Worm (Caenorhabditis elegans) whole organism, L1 larva: ENCODE results near the gene rol-8.

ENCODE experiments used
- C16A3.4 ChIP-seq: fragments of 150-350 bp; optimal IDR thresholded peaks from 2 replicates; lab custom pipeline; 2014; ENCODE audit warnings: missing biosample characterization, missing genetic modification characterization
- F16B12.6 ChIP-seq: fragments of 150-350 bp; optimal IDR thresholded peaks from 2 replicates; lab custom pipeline; 2014; ENCODE audit warnings: missing biosample characterization, missing genetic modification characterization
- Y116A8C.19 ChIP-seq: sonication (generic microtip); optimal IDR thresholded peaks from 2 replicates; lab custom pipeline; 2016; ENCODE audit warnings: missing compliant biosample characterization, missing genetic modification characterization, borderline replicate concordance
- blmp-1 ChIP-seq: fragments of 150-350 bp; optimal IDR thresholded peaks from 2 replicates; lab custom pipeline; 2014; ENCODE audit warnings: missing biosample characterization, missing genetic modification characterization
- ceh-63 ChIP-seq: fragments of 200-800 bp; sonication (Bioruptor generic); optimal IDR thresholded peaks from 2 replicates; lab custom pipeline; 2018; ENCODE audit warnings: mild to moderate bottlenecking, missing genetic modification characterization, missing compliant biosample characterization
- ceh-88 ChIP-seq: fragments of 200-800 bp; sonication (Bioruptor generic); IDR thresholded peaks from 2 replicates; pipeline ENCODE4 v1.3.6; 2022; ENCODE audit warnings: missing genetic modification characterization, missing compliant biosample characterization
- ces-1 ChIP-seq: fragments of 150-350 bp; optimal IDR thresholded peaks from 2 replicates; lab custom pipeline; 2014; ENCODE audit warnings: missing biosample characterization, missing genetic modification reagents, missing genetic modification characterization
- dpl-1 ChIP-seq, 3 experiments: fragments of 150-350 bp in 2 of 3; sonication (generic microtip) in 1 of 3; optimal IDR thresholded peaks; 2 replicates each; lab custom pipeline; 2014 to 2017; ENCODE audit warnings: missing biosample characterization in 3 of 3, missing genetic modification characterization in 3 of 3, missing genetic modification reagents in 3 of 3
- efl-1 ChIP-seq, 4 experiments: fragments of 150-350 bp; optimal IDR thresholded peaks in 3 of 4; peaks in 1 of 4; 1 replicate in 1 of 4; 2 replicates in 3 of 4; lab custom pipeline; 2014; ENCODE audit warnings: missing biosample characterization in 2 of 4, missing genetic modification characterization in 2 of 4, missing genetic modification reagents in 2 of 4
- efl-3 ChIP-seq: fragments of 200-800 bp; sonication (Bioruptor generic); optimal IDR thresholded peaks from 2 replicates; lab custom pipeline; 2018; ENCODE audit warnings: mild to moderate bottlenecking, missing genetic modification characterization, missing compliant biosample characterization
- egl-13 ChIP-seq: sonication (generic microtip); optimal IDR thresholded peaks from 2 replicates; lab custom pipeline; 2016; ENCODE audit warnings: missing genotype, missing genetic modification reagents, missing genetic modification characterization, missing compliant biosample characterization
- elt-2 ChIP-seq: sonication (generic microtip); optimal IDR thresholded peaks from 2 replicates; lab custom pipeline; 2016; ENCODE audit warnings: missing genetic modification characterization, mild to moderate bottlenecking, inconsistent platforms, missing compliant biosample characterization, missing genetic modification reagents
- ets-5 ChIP-seq: fragments of 200-800 bp; sonication (Bioruptor generic); IDR thresholded peaks from 2 replicates; pipeline ENCODE4 v1.3.6; 2022; ENCODE audit warnings: missing genetic modification characterization, missing compliant biosample characterization
- fkh-10 ChIP-seq: sonication (generic microtip); optimal IDR thresholded peaks from 2 replicates; lab custom pipeline; 2017; ENCODE audit warnings: missing biosample characterization, missing genetic modification reagents, missing genetic modification characterization
- fkh-4 ChIP-seq: sonication (generic microtip); optimal IDR thresholded peaks from 2 replicates; lab custom pipeline; 2016; ENCODE audit warnings: missing compliant biosample characterization, missing genetic modification characterization, borderline replicate concordance
- fkh-8 ChIP-seq: sonication (generic microtip); optimal IDR thresholded peaks from 2 replicates; lab custom pipeline; 2016; ENCODE audit warnings: mild to moderate bottlenecking, missing genetic modification characterization, missing compliant biosample characterization
- hlh-17 ChIP-seq: fragments of 200-800 bp; sonication (Bioruptor generic); optimal IDR thresholded peaks from 2 replicates; lab custom pipeline; 2018; ENCODE audit warnings: missing genetic modification characterization, mild to moderate bottlenecking, missing compliant biosample characterization, moderate library complexity, borderline replicate concordance
- hpl-2 ChIP-seq: fragments of 150-350 bp; optimal IDR thresholded peaks from 2 replicates; lab custom pipeline; 2014; ENCODE audit warnings: missing biosample characterization, missing genetic modification reagents, missing genetic modification characterization
- isw-1 ChIP-seq: fragments of 200-800 bp; sonication (Bioruptor generic); IDR thresholded peaks from 2 replicates; pipeline ENCODE4 v1.3.6; 2022; ENCODE audit warnings: missing genetic modification characterization, missing compliant biosample characterization
- jun-1 ChIP-seq: fragments of 150-350 bp; optimal IDR thresholded peaks from 2 replicates; lab custom pipeline; 2014; ENCODE audit warnings: missing biosample characterization, missing genetic modification reagents, missing genetic modification characterization
- lin-14 ChIP-seq: fragments of 200-800 bp; sonication (Bioruptor generic); optimal IDR thresholded peaks from 2 replicates; lab custom pipeline; 2018; ENCODE audit warnings: mild to moderate bottlenecking, missing genetic modification characterization, moderate library complexity, missing compliant biosample characterization
- lin-15B ChIP-seq: fragments of 150-350 bp; sonication (generic microtip); optimal IDR thresholded peaks from 3 replicates; lab custom pipeline; 2014; ENCODE audit warnings: missing biosample characterization, missing genetic modification characterization
- lin-35 ChIP-seq, 2 experiments: fragments of 150-350 bp; optimal IDR thresholded peaks; 2 replicates each; lab custom pipeline; 2014; ENCODE audit warnings: missing biosample characterization in 2 of 2, missing genetic modification characterization in 2 of 2, missing genetic modification reagents in 2 of 2
- lin-39 ChIP-seq: fragments of 150-350 bp; optimal IDR thresholded peaks from 2 replicates; lab custom pipeline; 2014; ENCODE audit warnings: missing biosample characterization, missing genetic modification reagents, missing genetic modification characterization
- lir-3 ChIP-seq: sonication (generic microtip); optimal IDR thresholded peaks from 2 replicates; lab custom pipeline; 2016; ENCODE audit warnings: mild to moderate bottlenecking, missing genetic modification characterization, moderate library complexity, missing compliant biosample characterization; ENCODE audit not compliant: poor library complexity
- lsy-2 ChIP-seq, 2 experiments: fragments of 150-350 bp; optimal IDR thresholded peaks; 2 replicates each; lab custom pipeline; 2014; ENCODE audit warnings: missing biosample characterization in 2 of 2, missing genetic modification characterization in 2 of 2
- mdl-1 ChIP-seq, 2 experiments: fragments of 150-350 bp; optimal IDR thresholded peaks; 2 replicates each; lab custom pipeline; 2014 to 2017; ENCODE audit warnings: missing biosample characterization in 2 of 2, missing genetic modification characterization in 2 of 2, inconsistent platforms in 1 of 2
- mef-2 ChIP-seq: fragments of 150-350 bp; optimal IDR thresholded peaks from 2 replicates; lab custom pipeline; 2014; ENCODE audit warnings: missing biosample characterization, missing genetic modification characterization
- mep-1 ChIP-seq: fragments of 150-350 bp; optimal IDR thresholded peaks from 2 replicates; lab custom pipeline; 2014; ENCODE audit warnings: missing biosample characterization, missing genetic modification characterization
- nhr-11 ChIP-seq: fragments of 150-350 bp; optimal IDR thresholded peaks from 2 replicates; lab custom pipeline; 2014; ENCODE audit warnings: missing biosample characterization, missing genetic modification characterization
- nhr-19 ChIP-seq: fragments of 200-800 bp; sonication (Bioruptor generic); conservative IDR thresholded peaks from 2 replicates; pipeline ENCODE4 v1.3.6; 2022; ENCODE audit warnings: missing genetic modification characterization, missing compliant biosample characterization
- nhr-20 ChIP-seq: sonication (generic microtip); optimal IDR thresholded peaks from 2 replicates; lab custom pipeline; 2016; ENCODE audit warnings: mild to moderate bottlenecking, missing genetic modification characterization, missing compliant biosample characterization
- nhr-28 ChIP-seq: fragments of 150-350 bp; optimal IDR thresholded peaks from 2 replicates; lab custom pipeline; 2014; ENCODE audit warnings: missing biosample characterization, missing genetic modification characterization
- nhr-47 ChIP-seq: sonication (generic microtip); optimal IDR thresholded peaks from 2 replicates; lab custom pipeline; 2016; ENCODE audit warnings: mild to moderate bottlenecking, missing genetic modification characterization, moderate library complexity, missing compliant biosample characterization
- nhr-71 ChIP-seq: sonication (generic microtip); optimal IDR thresholded peaks from 2 replicates; lab custom pipeline; 2016; ENCODE audit warnings: mild to moderate bottlenecking, missing genetic modification characterization, moderate library complexity, missing compliant biosample characterization
- nhr-76 ChIP-seq: sonication (generic microtip); optimal IDR thresholded peaks from 2 replicates; lab custom pipeline; 2017; ENCODE audit warnings: missing biosample characterization, missing genetic modification characterization
- nhr-84 ChIP-seq: sonication (generic microtip); optimal IDR thresholded peaks from 2 replicates; lab custom pipeline; 2017; ENCODE audit warnings: missing biosample characterization, missing genetic modification characterization
- nhr-85 ChIP-seq: sonication (generic microtip); peaks from one replicate; lab custom pipeline; 2016; ENCODE audit warnings: missing genetic modification characterization, inconsistent platforms, missing compliant biosample characterization
- nhr-90 ChIP-seq: sonication (generic microtip); optimal IDR thresholded peaks from 2 replicates; lab custom pipeline; 2016; ENCODE audit warnings: mild to moderate bottlenecking, missing genetic modification characterization, missing compliant biosample characterization; ENCODE audit not compliant: poor library complexity
- pqm-1 ChIP-seq: sonication (generic microtip); optimal IDR thresholded peaks from 3 replicates; lab custom pipeline; 2017; ENCODE audit warnings: missing biosample characterization, missing genetic modification characterization
- rnt-1 ChIP-seq: sonication (generic microtip); optimal IDR thresholded peaks from 2 replicates; lab custom pipeline; 2016; ENCODE audit warnings: mild to moderate bottlenecking, missing genetic modification characterization, moderate library complexity, missing compliant biosample characterization
- skn-1 ChIP-seq: fragments of 150-350 bp; optimal IDR thresholded peaks from 2 replicates; lab custom pipeline; 2014; ENCODE audit warnings: missing biosample characterization, missing genetic modification characterization
- snu-23 ChIP-seq: sonication (generic microtip); optimal IDR thresholded peaks from 2 replicates; lab custom pipeline; 2016; ENCODE audit warnings: missing genetic modification characterization, missing compliant biosample characterization
- sox-4 ChIP-seq: sonication (generic microtip); optimal IDR thresholded peaks from 2 replicates; lab custom pipeline; 2016; ENCODE audit warnings: missing genetic modification characterization, missing compliant biosample characterization
- sptf-1 ChIP-seq: fragments of 150-350 bp; optimal IDR thresholded peaks from 2 replicates; lab custom pipeline; 2014; ENCODE audit warnings: missing biosample characterization, missing genetic modification characterization
- tbx-2 ChIP-seq: sonication (generic microtip); optimal IDR thresholded peaks from 2 replicates; lab custom pipeline; 2016; ENCODE audit warnings: missing genetic modification characterization, missing compliant biosample characterization
- tlp-1 ChIP-seq: fragments of 150-350 bp; optimal IDR thresholded peaks from 2 replicates; lab custom pipeline; 2014; ENCODE audit warnings: missing biosample characterization, missing genetic modification characterization
- unc-30 ChIP-seq: sonication (generic microtip); optimal IDR thresholded peaks from 2 replicates; lab custom pipeline; 2017; ENCODE audit warnings: missing biosample characterization, missing genetic modification characterization
- unc-86 ChIP-seq: sonication (generic microtip); optimal IDR thresholded peaks from 2 replicates; lab custom pipeline; 2016; ENCODE audit warnings: missing genetic modification characterization, missing compliant biosample characterization
- vab-15 ChIP-seq: sonication (generic microtip); optimal IDR thresholded peaks from 2 replicates; lab custom pipeline; 2017; ENCODE audit warnings: missing genotype, mild to moderate bottlenecking, missing genetic modification characterization, missing compliant biosample characterization
- xbp-1 ChIP-seq: sonication (generic microtip); optimal IDR thresholded peaks from 2 replicates; lab custom pipeline; 2016; ENCODE audit warnings: missing genetic modification characterization, missing compliant biosample characterization
- ztf-11 ChIP-seq, 2 experiments: sonication (generic microtip); optimal IDR thresholded peaks; 2 replicates each; lab custom pipeline; 2016 to 2017; ENCODE audit warnings: missing genetic modification characterization in 2 of 2, missing biosample characterization in 1 of 2, missing compliant biosample characterization in 1 of 2
- ztf-4 ChIP-seq: fragments of 150-350 bp; optimal IDR thresholded peaks from 2 replicates; lab custom pipeline; 2014; ENCODE audit warnings: missing biosample characterization, missing genetic modification characterization

The rol-8 gene

ce11 chrII:7554716-7555247 is 10.9 kb downstream of the rol-8 start:
- TF ChIP-seq jun-1 (tag; lab: Kevin White, UChicago) = no peak
- TF ChIP-seq fkh-8 (tag; lab: Kevin White, UChicago) = no peak
- TF ChIP-seq C16A3.4 (tag; lab: Kevin White, UChicago) = no peak
- TF ChIP-seq efl-3 = no peak
- no peak for TF ChIP-seq egl-13 (tag; lab: Kevin White, UChicago)
- no peak for TF ChIP-seq isw-1
- no peak for TF ChIP-seq vab-15 (tag; lab: Kevin White, UChicago)
- TF ChIP-seq pqm-1 (tag; lab: Kevin White, UChicago) = peak; percentile 32
- no peak for TF ChIP-seq xbp-1 (tag; lab: Kevin White, UChicago)
- no peak for TF ChIP-seq hpl-2 (GFP tag; lab: Kevin White, UChicago)
- TF ChIP-seq nhr-11 (tag; lab: Kevin White, UChicago) = no peak
- peak; percentile 0 for TF ChIP-seq mep-1
- TF ChIP-seq ets-5 (GFP tag; lab: Robert Waterston, UW) = no peak
- TF ChIP-seq unc-86 (tag; lab: Kevin White, UChicago) = no peak
- no peak for TF ChIP-seq nhr-47 (tag; lab: Kevin White, UChicago)
- TF ChIP-seq hlh-17 (GFP tag; lab: Kevin White, UChicago) = no peak
- TF ChIP-seq ceh-63 = no peak
- no peak for TF ChIP-seq lsy-2 (tag; optimal IDR thresholded peaks at IDR 0.05; lab: Kevin White, UChicago)
- TF ChIP-seq dpl-1 (GFP tag; optimal IDR thresholded peaks at IDR 0.05; lab: Kevin White, UChicago) = no peak
- no peak for TF ChIP-seq nhr-28 (tag; lab: Kevin White, UChicago)
- TF ChIP-seq snu-23 (GFP tag; lab: Kevin White, UChicago) = peak; percentile 33
- TF ChIP-seq nhr-85 (tag; lab: Kevin White, UChicago) = peak; percentile 53
- peak; percentile 58 for TF ChIP-seq nhr-20 (tag; lab: Kevin White, UChicago)
- no peak for TF ChIP-seq sptf-1 (tag; lab: Kevin White, UChicago)
- no peak for TF ChIP-seq unc-30
- TF ChIP-seq ztf-4 (tag; lab: Kevin White, UChicago) = no peak
- TF ChIP-seq Y116A8C.19 (tag; lab: Kevin White, UChicago) = no peak
- TF ChIP-seq mef-2 (tag; lab: Kevin White, UChicago) = no peak
- TF ChIP-seq nhr-90 (tag; lab: Kevin White, UChicago) = peak; percentile 37
- TF ChIP-seq elt-2 (tag; lab: Kevin White, UChicago) = peak; percentile 94
- TF ChIP-seq blmp-1 (tag; lab: Kevin White, UChicago) = peak; percentile 36
- TF ChIP-seq ces-1 = no peak
- no peak for TF ChIP-seq efl-1 (optimal IDR thresholded peaks at IDR 0.05; lab: Kevin White, UChicago)
- TF ChIP-seq efl-1 (GFP tag; optimal IDR thresholded peaks at IDR 0.05 in 1 of 2; lab: Kevin White, UChicago) = no peak
- TF ChIP-seq sox-4 (tag; lab: Kevin White, UChicago) = no peak
- TF ChIP-seq lin-14 (GFP tag; lab: Kevin White, UChicago) = peak; percentile 70
- TF ChIP-seq F16B12.6 (tag; lab: Kevin White, UChicago) = no peak
- peak; percentile 45 for TF ChIP-seq nhr-71 (tag; lab: Kevin White, UChicago)
- no peak for TF ChIP-seq tlp-1 (tag; lab: Kevin White, UChicago)
- no peak for TF ChIP-seq rnt-1
- TF ChIP-seq nhr-76 (tag; lab: Kevin White, UChicago) = no peak
- TF ChIP-seq ceh-88 (GFP tag; lab: Robert Waterston, UW) = no peak
- TF ChIP-seq skn-1 (tag; lab: Kevin White, UChicago) = peak; percentile 2
- peak in 1 of 2 experiments; percentile 64 for TF ChIP-seq lin-35 (GFP tag; optimal IDR thresholded peaks at IDR 0.05; lab: Kevin White, UChicago)
- no peak for TF ChIP-seq fkh-10 (GFP tag; lab: Kevin White, UChicago)
- TF ChIP-seq lir-3 = no peak
- peak in 1 of 2 experiments; percentile 39 for TF ChIP-seq mdl-1 (tag; optimal IDR thresholded peaks at IDR 0.05; lab: Kevin White, UChicago)
- peak; percentile 27; the same call in 1 of the 2 replicates for TF ChIP-seq nhr-19 (GFP tag; lab: Robert Waterston, UW)
- TF ChIP-seq nhr-84 (tag; lab: Kevin White, UChicago) = no peak
- no peak for TF ChIP-seq tbx-2
- no peak for TF ChIP-seq lin-39 (tag; lab: Kevin White, UChicago)
- TF ChIP-seq lin-15B (tag; lab: Kevin White, UChicago) = no peak
- no peak for TF ChIP-seq ztf-11 (tag; optimal IDR thresholded peaks at IDR 0.05; lab: Kevin White, UChicago)
- no peak for TF ChIP-seq fkh-4 (tag; lab: Kevin White, UChicago)
